Fruit fly (Drosophila melanogaster) whole organism, embryonic: ENCODE data around the gene CycG.
A peak's percentile ranks its signal among the peaks of the same experiment; 100 is the strongest.

Experiments used
- Atf6 ChIP-seq: fragments of 200-800 bp; sonication (Bioruptor generic); IDR thresholded peaks from 2 replicates; pipeline ENCODE4 v1.3.6; 2022; ENCODE audit warnings: missing biosample characterization, missing genetic modification characterization
- C15 ChIP-seq: fragments of 200-800 bp; sonication (Bioruptor generic); IDR thresholded peaks from 3 replicates; pipeline ENCODE4 v1.3.6; 2022; ENCODE audit warnings: missing biosample characterization, missing genetic modification characterization
- CG10147 ChIP-seq: fragments of 200-800 bp; sonication (Bioruptor generic); optimal IDR thresholded peaks from 2 replicates; lab custom pipeline; 2019; ENCODE audit warnings: missing biosample characterization, mild to moderate bottlenecking, missing genetic modification characterization, moderate library complexity
- CG10267 ChIP-seq: fragments of 200-800 bp; sonication (Bioruptor generic); optimal IDR thresholded peaks from 2 replicates; lab custom pipeline; 2018; ENCODE audit warnings: missing biosample characterization, mild to moderate bottlenecking, missing genetic modification characterization, moderate library complexity
- CG11398 ChIP-seq: fragments of 200-800 bp; sonication (Bioruptor generic); optimal IDR thresholded peaks from 2 replicates; lab custom pipeline; 2016; ENCODE audit warnings: missing biosample characterization, missing genetic modification characterization
- CG11504 ChIP-seq: fragments of 200-800 bp; sonication (Bioruptor generic); optimal IDR thresholded peaks from 3 replicates; lab custom pipeline; 2019; ENCODE audit warnings: missing biosample characterization, mild to moderate bottlenecking, missing genetic modification characterization, moderate library complexity
- CG12391 ChIP-seq: fragments of 200-800 bp; sonication (Bioruptor generic); optimal IDR thresholded peaks from 3 replicates; lab custom pipeline; 2018; ENCODE audit warnings: missing biosample characterization, mild to moderate bottlenecking, missing genetic modification characterization, moderate library complexity
- CG13287 ChIP-seq: fragments of 200-800 bp; sonication (Bioruptor generic); IDR thresholded peaks from 2 replicates; pipeline ENCODE4 v1.3.6; 2022; ENCODE audit warnings: missing biosample characterization, missing genetic modification characterization; ENCODE audit not compliant: partially characterized antibody
- CG13624 ChIP-seq: fragments of 200-800 bp; sonication (Bioruptor generic); optimal IDR thresholded peaks from 2 replicates; lab custom pipeline; 2016; ENCODE audit warnings: missing biosample characterization, missing genetic modification characterization
- CG13894 ChIP-seq: fragments of 200-800 bp; sonication (Bioruptor generic); optimal IDR thresholded peaks from 3 replicates; lab custom pipeline; 2018; ENCODE audit warnings: missing biosample characterization, mild to moderate bottlenecking, missing genetic modification characterization, moderate library complexity
- CG17568 ChIP-seq: fragments of 200-800 bp; sonication (Bioruptor generic); optimal IDR thresholded peaks from 2 replicates; lab custom pipeline; 2018; ENCODE audit warnings: missing biosample characterization, mild to moderate bottlenecking, missing genetic modification characterization, moderate library complexity
- CG17829 ChIP-seq: fragments of 200-800 bp; optimal IDR thresholded peaks from 2 replicates; lab custom pipeline; 2019; ENCODE audit warnings: missing biosample characterization, mild to moderate bottlenecking, missing genetic modification characterization, moderate library complexity
- CG30403 ChIP-seq: fragments of 200-800 bp; sonication (Bioruptor generic); optimal IDR thresholded peaks from 3 replicates; lab custom pipeline; 2016; ENCODE audit warnings: missing biosample characterization, missing genetic modification characterization
- CG32772 ChIP-seq: fragments of 200-800 bp; sonication (Bioruptor generic); IDR thresholded peaks from 2 replicates; pipeline ENCODE4 v1.3.6; 2022; ENCODE audit warnings: missing biosample characterization, missing genetic modification characterization
- CG3407 ChIP-seq: fragments of 200-800 bp; sonication (Bioruptor generic); optimal IDR thresholded peaks from 2 replicates; lab custom pipeline; 2018; ENCODE audit warnings: missing biosample characterization, mild to moderate bottlenecking, missing genetic modification characterization
- CG34422 ChIP-seq: fragments of 200-800 bp; sonication (Bioruptor generic); IDR thresholded peaks from 3 replicates; pipeline ENCODE4 v1.3.6; 2022; ENCODE audit warnings: missing biosample characterization, missing genetic modification characterization
- CG4617 ChIP-seq: fragments of 200-800 bp; sonication (Bioruptor generic); optimal IDR thresholded peaks from 3 replicates; lab custom pipeline; 2016; ENCODE audit warnings: missing biosample characterization, missing genetic modification characterization, borderline replicate concordance
- CG6683 ChIP-seq: fragments of 200-800 bp; sonication (Bioruptor generic); optimal IDR thresholded peaks from 2 replicates; lab custom pipeline; 2017; ENCODE audit warnings: missing biosample characterization, mild to moderate bottlenecking, missing genetic modification characterization, missing genetic modification reagents
- CG6689 ChIP-seq: fragments of 200-800 bp; sonication (Bioruptor generic); IDR thresholded peaks from 2 replicates; pipeline ENCODE4 v1.3.6; 2022; ENCODE audit warnings: missing biosample characterization, missing genetic modification characterization
- CG6765 ChIP-seq: fragments of 200-800 bp; sonication (Bioruptor generic); optimal IDR thresholded peaks from 3 replicates; lab custom pipeline; 2017; ENCODE audit warnings: missing biosample characterization, mild to moderate bottlenecking, missing genetic modification characterization
- CG7839 ChIP-seq: fragments of 200-800 bp; sonication (Bioruptor generic); optimal IDR thresholded peaks from 3 replicates; lab custom pipeline; 2018; ENCODE audit warnings: missing biosample characterization, mild to moderate bottlenecking, missing genetic modification characterization, moderate library complexity
- Fer1 ChIP-seq: fragments of 200-800 bp; sonication (Bioruptor generic); optimal IDR thresholded peaks from 2 replicates; lab custom pipeline; 2017; ENCODE audit warnings: missing biosample characterization, mild to moderate bottlenecking, missing genetic modification characterization
- Gug ChIP-seq: fragments of 200-800 bp; sonication (Bioruptor generic); IDR thresholded peaks from 4 replicates; pipeline ENCODE4 v1.3.6; 2022; ENCODE audit warnings: missing biosample characterization, missing genetic modification characterization
- H2.0 ChIP-seq: fragments of 200-800 bp; sonication (Bioruptor generic); IDR thresholded peaks from 2 replicates; pipeline ENCODE4 v1.3.6; 2022; ENCODE audit warnings: missing biosample characterization, missing genetic modification characterization
- Hr39 ChIP-seq: fragments of >200 bp; optimal IDR thresholded peaks from 2 replicates; lab custom pipeline; 2017
- Jarid2 ChIP-seq: fragments of 200-800 bp; sonication (Bioruptor generic); optimal IDR thresholded peaks from 3 replicates; lab custom pipeline; 2017; ENCODE audit warnings: mild to moderate bottlenecking, missing biosample characterization, missing genetic modification reagents, missing genetic modification characterization
- Meics ChIP-seq: fragments of 200-800 bp; sonication (Bioruptor generic); optimal IDR thresholded peaks from 2 replicates; lab custom pipeline; 2017; ENCODE audit warnings: missing biosample characterization, mild to moderate bottlenecking, missing genetic modification characterization
- Rfx ChIP-seq: fragments of 200-800 bp; sonication (Bioruptor generic); IDR thresholded peaks from 2 replicates; pipeline ENCODE4 v1.3.6; 2022; ENCODE audit warnings: missing biosample characterization, missing genetic modification characterization
- Stat92E ChIP-seq, 3 experiments: fragments of >200 bp in 2 of 3; fragments of 200-800 bp in 1 of 3; sonication (Bioruptor generic) in 1 of 3; optimal IDR thresholded peaks; 2 replicates each; lab custom pipeline; 2017 to 2019; ENCODE audit warnings: missing biosample characterization in 3 of 3, missing genetic modification characterization in 3 of 3, mild to moderate bottlenecking in 1 of 3, moderate library complexity in 1 of 3
- abd-A ChIP-seq: fragments of 200-800 bp; sonication (Bioruptor generic); optimal IDR thresholded peaks from 3 replicates; lab custom pipeline; 2019; ENCODE audit warnings: missing biosample characterization, mild to moderate bottlenecking, missing genetic modification characterization, moderate library complexity
- amos ChIP-seq: fragments of 200-800 bp; sonication (Bioruptor generic); IDR thresholded peaks from 2 replicates; pipeline ENCODE4 v1.3.6; 2022; ENCODE audit warnings: missing biosample characterization, missing genetic modification characterization; ENCODE audit not compliant: partially characterized antibody
- chinmo ChIP-seq: fragments of 200-800 bp; sonication (Bioruptor generic); IDR thresholded peaks from 4 replicates; pipeline ENCODE4 v1.3.6; 2022; ENCODE audit warnings: missing biosample characterization, missing genetic modification characterization; ENCODE audit not compliant: partially characterized antibody
- crol ChIP-seq: fragments of 200-800 bp; sonication (Bioruptor generic); IDR thresholded peaks from 2 replicates; pipeline ENCODE4 v1.3.6; 2022; ENCODE audit warnings: missing biosample characterization, missing genetic modification characterization
- danr ChIP-seq: fragments of 200-800 bp; sonication (Bioruptor generic); IDR thresholded peaks from 2 replicates; pipeline ENCODE4 v1.3.6; 2022; ENCODE audit warnings: missing biosample characterization, missing genetic modification characterization
- ems ChIP-seq: fragments of 200-800 bp; sonication (Bioruptor generic); optimal IDR thresholded peaks from 3 replicates; lab custom pipeline; 2016; ENCODE audit warnings: missing biosample characterization, missing genetic modification characterization
- kah ChIP-seq: fragments of 200-800 bp; sonication (Bioruptor generic); optimal IDR thresholded peaks from 2 replicates; lab custom pipeline; 2018; ENCODE audit warnings: missing biosample characterization, mild to moderate bottlenecking, missing genetic modification characterization
- lilli ChIP-seq: fragments of 200-800 bp; sonication (Bioruptor generic); optimal IDR thresholded peaks from 3 replicates; lab custom pipeline; 2016; ENCODE audit warnings: missing biosample characterization, missing genetic modification characterization
- maf-S ChIP-seq: fragments of 200-800 bp; sonication (Bioruptor generic); optimal IDR thresholded peaks from 2 replicates; lab custom pipeline; 2016; ENCODE audit warnings: missing biosample characterization, missing genetic modification characterization
- nom ChIP-seq: fragments of 200-800 bp; sonication (Bioruptor generic); optimal IDR thresholded peaks from 2 replicates; lab custom pipeline; 2017; ENCODE audit warnings: missing biosample characterization, missing genetic modification characterization, mild to moderate bottlenecking, moderate library complexity, missing genetic modification reagents
- oc ChIP-seq: fragments of 200-800 bp; sonication (Bioruptor generic); optimal IDR thresholded peaks from 2 replicates; lab custom pipeline; 2018; ENCODE audit warnings: missing biosample characterization, mild to moderate bottlenecking, missing genetic modification characterization, moderate library complexity
- pnt ChIP-seq: fragments of 200-800 bp; sonication (Bioruptor generic); optimal IDR thresholded peaks from 3 replicates; lab custom pipeline; 2016; ENCODE audit warnings: missing biosample characterization, missing genetic modification characterization
- pzg ChIP-seq: fragments of 200-800 bp; sonication (Bioruptor generic); optimal IDR thresholded peaks from 3 replicates; lab custom pipeline; 2018; ENCODE audit warnings: missing biosample characterization, mild to moderate bottlenecking, missing genetic modification characterization, moderate library complexity
- sc ChIP-seq, 3 experiments: fragments of >200 bp in 2 of 3; fragments of 200-800 bp in 1 of 3; sonication (Bioruptor generic) in 1 of 3; optimal IDR thresholded peaks; 2 replicates in 2 of 3; 3 replicates in 1 of 3; lab custom pipeline; 2017; ENCODE audit warnings: mild to moderate bottlenecking in 1 of 3, missing biosample characterization in 1 of 3, missing genetic modification characterization in 1 of 3, missing genetic modification reagents in 1 of 3
- shn ChIP-seq: fragments of 200-800 bp; sonication (Bioruptor generic); optimal IDR thresholded peaks from 3 replicates; lab custom pipeline; 2016; ENCODE audit warnings: missing biosample characterization, missing genetic modification characterization
- sim ChIP-seq: fragments of 200-800 bp; sonication (Bioruptor generic); IDR thresholded peaks from 2 replicates; pipeline ENCODE4 v1.3.6; 2022; ENCODE audit warnings: missing biosample characterization, missing genetic modification characterization
- sisA ChIP-seq: fragments of 200-800 bp; sonication (Bioruptor generic); IDR thresholded peaks from 2 replicates; pipeline ENCODE4 v1.3.6; 2022; ENCODE audit warnings: missing biosample characterization, missing genetic modification characterization
- sna ChIP-seq: fragments of 200-800 bp; sonication (Bioruptor generic); IDR thresholded peaks from 2 replicates; pipeline ENCODE4 v1.3.6; 2022; ENCODE audit warnings: missing biosample characterization, missing genetic modification characterization; ENCODE audit not compliant: partially characterized antibody
- trh ChIP-seq: fragments of 200-800 bp; sonication (Bioruptor generic); optimal IDR thresholded peaks from 2 replicates; lab custom pipeline; 2016; ENCODE audit warnings: missing biosample characterization, missing genetic modification characterization
- twi ChIP-seq: fragments of 200-800 bp; optimal IDR thresholded peaks from 2 replicates; lab custom pipeline; 2019; ENCODE audit warnings: missing biosample characterization, mild to moderate bottlenecking, missing genetic modification characterization, moderate library complexity

The CycG gene

DNA sequence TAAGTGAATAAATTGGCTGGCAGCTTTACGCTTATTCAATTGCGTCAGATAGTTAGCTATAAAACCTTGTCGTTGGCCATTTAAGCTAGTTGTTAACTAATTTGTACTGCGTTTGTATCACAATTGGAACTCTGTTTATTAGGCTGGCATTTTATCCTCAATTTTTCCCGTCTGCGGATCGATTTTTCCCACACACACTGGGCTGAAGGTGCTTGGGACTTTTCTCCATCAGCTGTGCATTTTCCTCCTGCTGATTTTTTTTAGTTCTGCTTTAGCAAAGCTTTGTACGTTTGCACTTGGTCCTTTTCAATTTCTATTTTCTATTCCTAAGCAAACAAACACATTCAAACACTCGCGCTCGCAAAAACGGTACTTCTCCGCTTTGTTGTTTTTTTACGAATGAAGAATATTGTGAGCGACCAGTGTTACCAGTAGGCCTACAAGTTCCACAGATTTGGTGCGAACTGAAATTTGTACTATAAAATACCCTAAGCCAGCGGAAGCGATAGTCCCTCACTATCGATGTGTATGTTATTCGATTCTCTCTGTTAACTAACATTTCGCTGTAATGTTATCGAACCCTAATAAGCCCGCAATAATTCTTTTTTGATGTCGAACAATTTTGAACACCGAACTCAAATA lies 2.9 kb downstream of the CycG start:
- TF ChIP-seq CG11504 (tag; lab: Kevin White, UChicago) (peak; percentile 24), Gug (GFP tag; lab: Robert Waterston, UW) (0 out of 4 replicates have a peak, but pooled peaks have one; percentile 6), CG10267 (tag; lab: Kevin White, UChicago) (peak; percentile 70), crol (GFP tag; lab: Robert Waterston, UW) (no peak), Atf6 (no peak), CG4617 (GFP tag; lab: Kevin White, UChicago) (peak; percentile 20), CG17568 (GFP tag; lab: Kevin White, UChicago) (peak; percentile 15), CG32772 (GFP tag; lab: Robert Waterston, UW) (no peak), sim (no peak), nom (peak; percentile 55), CG6765 (peak; percentile 47), lilli (GFP tag; lab: Kevin White, UChicago) (peak; percentile 56), chinmo (GFP tag; lab: Robert Waterston, UW) (no peak), kah (GFP tag; lab: Kevin White, UChicago) (peak; percentile 25), pnt (GFP tag; lab: Kevin White, UChicago) (no peak), CG13624 (GFP tag; lab: Kevin White, UChicago) (no peak), twi (tag; lab: Kevin White, UChicago) (peak; percentile 7), maf-S (peak; percentile 13), CG7839 (peak; percentile 22), CG13287 (GFP tag; lab: Robert Waterston, UW) (no peak), sisA (GFP tag; lab: Robert Waterston, UW) (no peak), CG11398 (GFP tag; lab: Kevin White, UChicago) (no peak), CG12391 (tag; lab: Kevin White, UChicago) (peak; percentile 49), C15 (no peak), Jarid2 (GFP tag; lab: Kevin White, UChicago) (peak; percentile 77), ems (GFP tag; lab: Kevin White, UChicago) (no peak), CG10147 (GFP tag; lab: Kevin White, UChicago) (no peak), pzg (GFP tag; lab: Kevin White, UChicago) (peak; percentile 98), CG3407 (no peak), oc (tag; lab: Kevin White, UChicago) (peak; percentile 74), abd-A (tag; lab: Kevin White, UChicago) (peak; percentile 45), CG17829 (tag; lab: Kevin White, UChicago) (peak; percentile 84), Rfx (GFP tag; lab: Robert Waterston, UW) (no peak), CG6689 (GFP tag; lab: Robert Waterston, UW) (no peak), Hr39 (no peak), trh (GFP tag; lab: Kevin White, UChicago) (no peak), CG34422 (GFP tag; lab: Robert Waterston, UW) (no peak), sna (GFP tag; lab: Robert Waterston, UW) (no peak), CG30403 (GFP tag; lab: Kevin White, UChicago) (peak; percentile 3), amos (GFP tag; lab: Robert Waterston, UW) (no peak), danr (GFP tag; lab: Robert Waterston, UW) (no peak), CG6683 (GFP tag; lab: Kevin White, UChicago) (no peak), sc (optimal IDR thresholded peaks at IDR 0.05; lab: Kevin White, UChicago) (no peak), sc (GFP tag; optimal IDR thresholded peaks at IDR 0.05; lab: Kevin White, UChicago) (no peak), Fer1 (GFP tag; lab: Kevin White, UChicago) (peak; percentile 56), shn (GFP tag; lab: Kevin White, UChicago) (no peak), H2.0 (GFP tag; lab: Robert Waterston, UW) (no peak), CG13894 (peak; percentile 85), Stat92E (GFP tag; optimal IDR thresholded peaks at IDR 0.05; lab: Kevin White, UChicago) (peak in 1 of 3 experiments; percentile 48), Meics (GFP tag; lab: Kevin White, UChicago) (peak; percentile 3)
